Worm (Caenorhabditis elegans) whole organism, late embryonic: ENCODE data around the gene imp-2.

Source experiments
- ceh-34 ChIP-seq: sonication (generic microtip); optimal IDR thresholded peaks from 2 replicates; lab custom pipeline; 2016; ENCODE audit warnings: mild to moderate bottlenecking, missing genetic modification characterization, missing compliant biosample characterization
- ceh-48 ChIP-seq: sonication (generic microtip); optimal IDR thresholded peaks from 2 replicates; lab custom pipeline; 2016; ENCODE audit warnings: missing genetic modification characterization, inconsistent platforms, missing compliant biosample characterization
- dmd-4 ChIP-seq: sonication (generic microtip); optimal IDR thresholded peaks from 2 replicates; lab custom pipeline; 2016; ENCODE audit warnings: borderline replicate concordance, missing genetic modification characterization, missing compliant biosample characterization
- nhr-11 ChIP-seq: fragments of 150-350 bp; optimal IDR thresholded peaks from 2 replicates; lab custom pipeline; 2014; ENCODE audit warnings: missing biosample characterization, missing genetic modification characterization
- pha-2 ChIP-seq: sonication (generic microtip); optimal IDR thresholded peaks from 2 replicates; lab custom pipeline; 2017; ENCODE audit warnings: mild to moderate bottlenecking, missing genetic modification characterization, missing compliant biosample characterization

ce11 chrIV:11089527-11089926, 29.2 kb downstream of the imp-2 start, which contains the start of gene M7.7:
- TF ChIP-seq ceh-34 (tag; lab: Kevin White, UChicago) = no peak
- no peak for TF ChIP-seq ceh-48 (tag; lab: Kevin White, UChicago)
- TF ChIP-seq pha-2 = no peak
- no peak for TF ChIP-seq dmd-4 (tag; lab: Kevin White, UChicago)
- TF ChIP-seq nhr-11 (tag; lab: Kevin White, UChicago) = no peak
